Worm (Caenorhabditis elegans) whole organism, midembryonic: ENCODE data around the gene C18D11.3.

Experiments used
- klf-2 ChIP-seq: fragments of 200-800 bp; sonication (Bioruptor generic); conservative IDR thresholded peaks from 2 replicates; pipeline ENCODE4 v1.3.6; 2022; ENCODE audit warnings: missing genetic modification reagents, missing genetic modification characterization, missing compliant biosample characterization
- ztf-29 ChIP-seq: fragments of 200-800 bp; sonication (Bioruptor generic); IDR thresholded peaks from 2 replicates; pipeline ENCODE4 v1.3.6; 2022; ENCODE audit warnings: missing genetic modification reagents, missing genetic modification characterization, missing compliant biosample characterization

DNA sequence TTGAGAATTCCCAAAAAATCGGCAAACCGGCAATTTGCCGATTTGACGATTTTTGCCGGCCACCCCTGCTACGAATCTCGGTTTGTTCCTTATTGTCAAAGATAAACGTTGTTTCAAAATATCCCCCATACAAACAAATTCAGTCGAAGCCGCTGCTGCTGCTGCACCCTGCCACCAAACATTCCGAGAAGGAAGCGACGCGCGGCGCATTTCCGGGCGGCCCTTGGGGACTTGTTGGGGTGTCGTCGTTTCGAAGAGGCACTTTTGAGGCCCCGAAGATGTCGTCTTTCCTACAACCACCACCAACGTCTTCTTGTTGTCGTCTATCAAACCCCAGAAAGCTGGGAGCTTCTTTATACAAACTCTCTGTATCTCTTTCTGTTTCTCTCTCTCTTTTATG, 28.9 kb upstream of the C18D11.3 start:
- no peak for TF ChIP-seq ztf-29
- no peak for TF ChIP-seq klf-2 (GFP tag; lab: Robert Waterston, UW)
